Worm (Caenorhabditis elegans) whole organism, L4 larva: ENCODE measurements around the gene Y75B12B.3.

ENCODE experiments used
- ceh-82 ChIP-seq: sonication (generic microtip); optimal IDR thresholded peaks from 2 replicates; lab custom pipeline; 2017; ENCODE audit warnings: missing biosample characterization, missing genetic modification characterization
- unc-62 ChIP-seq, 3 experiments: fragments of 150-350 bp in 1 of 3; sonication (generic microtip); optimal IDR thresholded peaks in 2 of 3; peaks in 1 of 3; 1 replicate in 1 of 3; 2 replicates in 2 of 3; lab custom pipeline; 2014 to 2017; ENCODE audit warnings: missing biosample characterization in 3 of 3, missing genetic modification characterization in 3 of 3, missing genetic modification reagents in 3 of 3, missing genotype in 1 of 3

- TF ChIP-seq ceh-82 (tag; lab: Kevin White, UChicago), result no peak
- TF ChIP-seq unc-62 (GFP tag; optimal IDR thresholded peaks at IDR 0.05 in 1 of 2; lab: Kevin White, UChicago), result no peak
- no peak for TF ChIP-seq unc-62 (tag; optimal IDR thresholded peaks at IDR 0.05; lab: Kevin White, UChicago)
Measured at ce11 chrV:15232200-15232599, 46.1 kb upstream of the Y75B12B.3 start, which contains the start of gene srw-13.
